Worm (Caenorhabditis elegans): ENCODE results near the gene spig-1.

The spig-1 gene

ce11 chrV:7051133-7051765 is at the start of gene spig-1, which contains the start of gene tofu-2:
TSS of gene spig-1 (plus strand) at chrV:7051715.
TSS of gene tofu-2 (minus strand) at chrV:7051248.
- TF ChIP-seq pros-1 (tag; optimal IDR thresholded peaks at IDR 0.05), result no peak
- no peak for TF ChIP-seq Y22D7AL.16 (tag; optimal IDR thresholded peaks at IDR 0.05)
- no peak for TF ChIP-seq unc-55 (GFP tag; optimal IDR thresholded peaks at IDR 0.05)
- no peak for TF ChIP-seq pha-2 (tag; optimal IDR thresholded peaks at IDR 0.05)
- TF ChIP-seq pqm-1 (tag; optimal IDR thresholded peaks at IDR 0.05), result no peak
- no peak for TF ChIP-seq nhr-11 (tag; optimal IDR thresholded peaks at IDR 0.05)
- no peak for TF ChIP-seq lim-6 (tag; optimal IDR thresholded peaks at IDR 0.05)
- no peak for TF ChIP-seq elt-2 (tag; optimal IDR thresholded peaks at IDR 0.05)

ce11 chrV:7003850-7004249 is 47.7 kb upstream of the spig-1 start, which contains the start of gene srab-4:
TSS of gene srab-4 (plus strand) at chrV:7004150.
- no peak for TF ChIP-seq T23F11.4 (GFP tag; optimal IDR thresholded peaks at IDR 0.05)
- no peak for TF ChIP-seq fkh-10 (GFP tag; optimal IDR thresholded peaks at IDR 0.05)
- TF ChIP-seq hlh-8 (tag; optimal IDR thresholded peaks at IDR 0.05), result no peak
- no peak for TF ChIP-seq dve-1 (tag; optimal IDR thresholded peaks at IDR 0.05)
- no peak for TF ChIP-seq ets-4 (tag; optimal IDR thresholded peaks at IDR 0.05)
- no peak for TF ChIP-seq ceh-30 (tag; optimal IDR thresholded peaks at IDR 0.05)

- TF ChIP-seq nfya-1 (tag; optimal IDR thresholded peaks at IDR 0.05) (no peak), unc-3 (GFP tag; conservative IDR thresholded peaks at IDR 0.05) (no peak), unc-3 (tag; optimal IDR thresholded peaks at IDR 0.05) (no peak)
Measured at ce11 chrV:7005964-7006363, 45.6 kb upstream of the spig-1 start, which contains the start of gene spig-10. TSS of gene spig-10 (plus strand) at chrV:7006264.

ce11 chrV:7007307-7007706 is 44.2 kb upstream of the spig-1 start, which contains the start of gene drd-10:
TSS of gene drd-10 (plus strand) at chrV:7007607.
- TF ChIP-seq ceh-6 (GFP tag; optimal IDR thresholded peaks at IDR 0.05), result no peak
- TF ChIP-seq ahr-1 (tag; optimal IDR thresholded peaks at IDR 0.05), result no peak
- no peak for TF ChIP-seq ceh-2 (tag; optimal IDR thresholded peaks at IDR 0.05)
- TF ChIP-seq ceh-24 (tag; optimal IDR thresholded peaks at IDR 0.05), result no peak
- TF ChIP-seq syd-9 (tag; optimal IDR thresholded peaks at IDR 0.05), result no peak
- no peak for TF ChIP-seq ceh-45 (GFP tag; IDR thresholded peaks at IDR 0.05)
- no peak for TF ChIP-seq ceh-48 (tag; optimal IDR thresholded peaks at IDR 0.05)
- TF ChIP-seq pat-9 (tag; optimal IDR thresholded peaks at IDR 0.05), result no peak
- TF ChIP-seq hlh-6 (tag; optimal IDR thresholded peaks at IDR 0.05), result no peak
- no peak for TF ChIP-seq hlh-13 (GFP tag; optimal IDR thresholded peaks at IDR 0.05)

ce11 chrV:7009461-7009860 is 42.1 kb upstream of the spig-1 start, which contains the start of gene C33G8.2:
TSS of gene C33G8.2 (plus strand) at chrV:7009761.
- no peak for TF ChIP-seq pha-2 (tag; optimal IDR thresholded peaks at IDR 0.05)
- no peak for TF ChIP-seq nfya-1 (tag; optimal IDR thresholded peaks at IDR 0.05)

- TF ChIP-seq ceh-22 (tag; optimal IDR thresholded peaks at IDR 0.05), result no peak
- TF ChIP-seq nhr-232 (tag; optimal IDR thresholded peaks at IDR 0.05), result no peak
- no peak for TF ChIP-seq npax-4 (tag; optimal IDR thresholded peaks at IDR 0.05)
- TF ChIP-seq dve-1 (tag; optimal IDR thresholded peaks at IDR 0.05), result no peak
- TF ChIP-seq ceh-24 (tag; optimal IDR thresholded peaks at IDR 0.05), result no peak
- TF ChIP-seq F13H6.1 (tag; optimal IDR thresholded peaks at IDR 0.05), result no peak
- no peak for TF ChIP-seq ama-1 (optimal IDR thresholded peaks at IDR 0.05)
- no peak for TF ChIP-seq nhr-11 (tag; optimal IDR thresholded peaks at IDR 0.05)
- no peak for TF ChIP-seq lim-6 (tag; optimal IDR thresholded peaks at IDR 0.05)
- no peak for TF ChIP-seq hlh-6 (tag; optimal IDR thresholded peaks at IDR 0.05)
- no peak for TF ChIP-seq hlh-15 (tag; optimal IDR thresholded peaks at IDR 0.05)
- no peak for TF ChIP-seq C38D4.7 (GFP tag; optimal IDR thresholded peaks at IDR 0.05)
- no peak for TF ChIP-seq ztf-16 (tag; optimal IDR thresholded peaks at IDR 0.05)
Measured at ce11 chrV:7012617-7013016, 38.9 kb upstream of the spig-1 start, which contains the start of gene srw-127. TSS of gene srw-127 (plus strand) at chrV:7012917.

All from whole organism, late embryonic.